Worm (Caenorhabditis elegans) whole organism, L1 larva: Measurements from ENCODE around the gene C17H12.8.

Experiments
- C16A3.4 ChIP-seq: fragments of 150-350 bp; optimal IDR thresholded peaks from 2 replicates; lab custom pipeline; 2014; ENCODE audit warnings: missing biosample characterization, missing genetic modification characterization
- aha-1 ChIP-seq: fragments of 150-350 bp; optimal IDR thresholded peaks from 2 replicates; lab custom pipeline; 2014; ENCODE audit warnings: missing biosample characterization, missing genetic modification characterization
- ama-1 ChIP-seq: fragments of 150-350 bp; optimal IDR thresholded peaks from 2 replicates; lab custom pipeline; 2014
- blmp-1 ChIP-seq: fragments of 150-350 bp; optimal IDR thresholded peaks from 2 replicates; lab custom pipeline; 2014; ENCODE audit warnings: missing biosample characterization, missing genetic modification characterization
- ceh-82 ChIP-seq, 3 experiments: fragments of 150-350 bp in 1 of 3; sonication (generic microtip) in 2 of 3; optimal IDR thresholded peaks; 2 replicates each; lab custom pipeline; 2014 to 2017; ENCODE audit warnings: missing biosample characterization in 3 of 3, missing genetic modification characterization in 3 of 3
- ceh-88 ChIP-seq: fragments of 200-800 bp; sonication (Bioruptor generic); IDR thresholded peaks from 2 replicates; pipeline ENCODE4 v1.3.6; 2022; ENCODE audit warnings: missing genetic modification characterization, missing compliant biosample characterization
- dpl-1 ChIP-seq, 3 experiments: fragments of 150-350 bp in 2 of 3; sonication (generic microtip) in 1 of 3; optimal IDR thresholded peaks; 2 replicates each; lab custom pipeline; 2014 to 2017; ENCODE audit warnings: missing biosample characterization in 3 of 3, missing genetic modification characterization in 3 of 3, missing genetic modification reagents in 3 of 3
- efl-1 ChIP-seq, 4 experiments: fragments of 150-350 bp; optimal IDR thresholded peaks in 3 of 4; peaks in 1 of 4; 1 replicate in 1 of 4; 2 replicates in 3 of 4; lab custom pipeline; 2014; ENCODE audit warnings: missing biosample characterization in 2 of 4, missing genetic modification characterization in 2 of 4, missing genetic modification reagents in 2 of 4
- efl-3 ChIP-seq: fragments of 200-800 bp; sonication (Bioruptor generic); optimal IDR thresholded peaks from 2 replicates; lab custom pipeline; 2018; ENCODE audit warnings: mild to moderate bottlenecking, missing genetic modification characterization, missing compliant biosample characterization
- elt-2 ChIP-seq: sonication (generic microtip); optimal IDR thresholded peaks from 2 replicates; lab custom pipeline; 2016; ENCODE audit warnings: missing genetic modification characterization, mild to moderate bottlenecking, inconsistent platforms, missing compliant biosample characterization, missing genetic modification reagents
- elt-3 ChIP-seq, 6 experiments: fragments of 150-350 bp in 1 of 6; sonication (generic microtip); optimal IDR thresholded peaks; 2 replicates each; lab custom pipeline; 2017 to 2018; ENCODE audit warnings: missing biosample characterization in 6 of 6, missing genetic modification characterization in 6 of 6, inconsistent platforms in 1 of 6
- fkh-10 ChIP-seq: sonication (generic microtip); optimal IDR thresholded peaks from 2 replicates; lab custom pipeline; 2017; ENCODE audit warnings: missing biosample characterization, missing genetic modification reagents, missing genetic modification characterization
- fos-1 ChIP-seq: fragments of 150-350 bp; optimal IDR thresholded peaks from 2 replicates; lab custom pipeline; 2014; ENCODE audit warnings: missing biosample characterization, missing genetic modification characterization
- isw-1 ChIP-seq: fragments of 200-800 bp; sonication (Bioruptor generic); IDR thresholded peaks from 2 replicates; pipeline ENCODE4 v1.3.6; 2022; ENCODE audit warnings: missing genetic modification characterization, missing compliant biosample characterization
- lin-13 ChIP-seq: fragments of 150-350 bp; optimal IDR thresholded peaks from 2 replicates; lab custom pipeline; 2014; ENCODE audit warnings: missing biosample characterization, missing genetic modification reagents, missing genetic modification characterization
- lin-14 ChIP-seq: fragments of 200-800 bp; sonication (Bioruptor generic); optimal IDR thresholded peaks from 2 replicates; lab custom pipeline; 2018; ENCODE audit warnings: mild to moderate bottlenecking, missing genetic modification characterization, moderate library complexity, missing compliant biosample characterization
- lin-15B ChIP-seq: fragments of 150-350 bp; sonication (generic microtip); optimal IDR thresholded peaks from 3 replicates; lab custom pipeline; 2014; ENCODE audit warnings: missing biosample characterization, missing genetic modification characterization
- lin-35 ChIP-seq, 2 experiments: fragments of 150-350 bp; optimal IDR thresholded peaks; 2 replicates each; lab custom pipeline; 2014; ENCODE audit warnings: missing biosample characterization in 2 of 2, missing genetic modification characterization in 2 of 2, missing genetic modification reagents in 2 of 2
- lin-39 ChIP-seq: fragments of 150-350 bp; optimal IDR thresholded peaks from 2 replicates; lab custom pipeline; 2014; ENCODE audit warnings: missing biosample characterization, missing genetic modification reagents, missing genetic modification characterization
- lsy-2 ChIP-seq, 2 experiments: fragments of 150-350 bp; optimal IDR thresholded peaks; 2 replicates each; lab custom pipeline; 2014; ENCODE audit warnings: missing biosample characterization in 2 of 2, missing genetic modification characterization in 2 of 2
- mdl-1 ChIP-seq, 2 experiments: fragments of 150-350 bp; optimal IDR thresholded peaks; 2 replicates each; lab custom pipeline; 2014 to 2017; ENCODE audit warnings: missing biosample characterization in 2 of 2, missing genetic modification characterization in 2 of 2, inconsistent platforms in 1 of 2
- mef-2 ChIP-seq: fragments of 150-350 bp; optimal IDR thresholded peaks from 2 replicates; lab custom pipeline; 2014; ENCODE audit warnings: missing biosample characterization, missing genetic modification characterization
- nhr-20 ChIP-seq: sonication (generic microtip); optimal IDR thresholded peaks from 2 replicates; lab custom pipeline; 2016; ENCODE audit warnings: mild to moderate bottlenecking, missing genetic modification characterization, missing compliant biosample characterization
- nhr-71 ChIP-seq: sonication (generic microtip); optimal IDR thresholded peaks from 2 replicates; lab custom pipeline; 2016; ENCODE audit warnings: mild to moderate bottlenecking, missing genetic modification characterization, moderate library complexity, missing compliant biosample characterization
- nhr-77 ChIP-seq: fragments of 150-350 bp; optimal IDR thresholded peaks from 2 replicates; lab custom pipeline; 2014; ENCODE audit warnings: missing biosample characterization, missing genetic modification characterization
- nhr-85 ChIP-seq: sonication (generic microtip); peaks from one replicate; lab custom pipeline; 2016; ENCODE audit warnings: missing genetic modification characterization, inconsistent platforms, missing compliant biosample characterization
- pqm-1 ChIP-seq: sonication (generic microtip); optimal IDR thresholded peaks from 3 replicates; lab custom pipeline; 2017; ENCODE audit warnings: missing biosample characterization, missing genetic modification characterization
- rnt-1 ChIP-seq: sonication (generic microtip); optimal IDR thresholded peaks from 2 replicates; lab custom pipeline; 2016; ENCODE audit warnings: mild to moderate bottlenecking, missing genetic modification characterization, moderate library complexity, missing compliant biosample characterization
- skn-1 ChIP-seq: fragments of 150-350 bp; optimal IDR thresholded peaks from 2 replicates; lab custom pipeline; 2014; ENCODE audit warnings: missing biosample characterization, missing genetic modification characterization
- snu-23 ChIP-seq: sonication (generic microtip); optimal IDR thresholded peaks from 2 replicates; lab custom pipeline; 2016; ENCODE audit warnings: missing genetic modification characterization, missing compliant biosample characterization
- sup-37 ChIP-seq: fragments of 200-800 bp; sonication (Bioruptor generic); optimal IDR thresholded peaks from 2 replicates; lab custom pipeline; 2018; ENCODE audit warnings: mild to moderate bottlenecking, missing genetic modification characterization, missing compliant biosample characterization
- swsn-7 ChIP-seq: sonication (generic microtip); optimal IDR thresholded peaks from 2 replicates; lab custom pipeline; 2016; ENCODE audit warnings: missing genetic modification characterization, missing compliant biosample characterization
- tlp-1 ChIP-seq: fragments of 150-350 bp; optimal IDR thresholded peaks from 2 replicates; lab custom pipeline; 2014; ENCODE audit warnings: missing biosample characterization, missing genetic modification characterization
- unc-30 ChIP-seq: sonication (generic microtip); optimal IDR thresholded peaks from 2 replicates; lab custom pipeline; 2017; ENCODE audit warnings: missing biosample characterization, missing genetic modification characterization
- unc-62 ChIP-seq: fragments of 150-350 bp; optimal IDR thresholded peaks from 2 replicates; lab custom pipeline; 2014; ENCODE audit warnings: missing biosample characterization, missing genetic modification reagents, missing genetic modification characterization
- unc-86 ChIP-seq: sonication (generic microtip); optimal IDR thresholded peaks from 2 replicates; lab custom pipeline; 2016; ENCODE audit warnings: missing genetic modification characterization, missing compliant biosample characterization
- unc-98 ChIP-seq: fragments of 200-800 bp; sonication (Bioruptor generic); IDR thresholded peaks from 2 replicates; pipeline ENCODE4 v1.3.6; 2022; ENCODE audit warnings: missing genetic modification characterization, missing compliant biosample characterization
- zip-4 ChIP-seq: fragments of 200-800 bp; sonication (Bioruptor generic); optimal IDR thresholded peaks from 2 replicates; lab custom pipeline; 2018; ENCODE audit warnings: mild to moderate bottlenecking, missing genetic modification characterization, moderate library complexity, missing compliant biosample characterization
- ztf-4 ChIP-seq: fragments of 150-350 bp; optimal IDR thresholded peaks from 2 replicates; lab custom pipeline; 2014; ENCODE audit warnings: missing biosample characterization, missing genetic modification characterization

C17H12.8 gene

ce11 chrIV:6802132-6802531 is 16.4 kb upstream of the C17H12.8 start, which contains the start of the genes cest-4 and C17H12.11:
cest-4 (minus strand) TSS chrIV:6802337.
C17H12.11 (plus strand) TSS chrIV:6802387.
- peak; percentile 55 for TF ChIP-seq elt-2
- TF ChIP-seq lin-35 (GFP tag; optimal IDR thresholded peaks at IDR 0.05; lab: Kevin White, UChicago), result peak in 1 of 2 experiments; percentile 23
- TF ChIP-seq dpl-1 (GFP tag; optimal IDR thresholded peaks at IDR 0.05; lab: Kevin White, UChicago), result no peak
- TF ChIP-seq pqm-1, result peak; percentile 5

ce11 chrIV:6803294-6803693 is 15.2 kb upstream of the C17H12.8 start:
- no peak for TF ChIP-seq zip-4
- no peak for TF ChIP-seq swsn-7 (tag; lab: Kevin White, UChicago)

- peak; percentile 61 for TF ChIP-seq blmp-1
- TF ChIP-seq aha-1 (tag; lab: Kevin White, UChicago), result no peak
- TF ChIP-seq nhr-20, result peak; percentile 20
- no peak for TF ChIP-seq unc-62 (GFP tag; lab: Kevin White, UChicago)
- peak in 1 of 2 experiments; percentile 23 for TF ChIP-seq lin-35 (GFP tag; optimal IDR thresholded peaks at IDR 0.05; lab: Kevin White, UChicago)
- TF ChIP-seq rnt-1 (tag; lab: Kevin White, UChicago), result peak; percentile 66
- peak; percentile 71 for TF ChIP-seq lin-14 (GFP tag; lab: Kevin White, UChicago)
- no peak for TF ChIP-seq tlp-1 (tag; lab: Kevin White, UChicago)
- no peak for TF ChIP-seq swsn-7 (tag; lab: Kevin White, UChicago)
- TF ChIP-seq lin-39 (tag; lab: Kevin White, UChicago), result peak; percentile 62
- peak; percentile 38 for TF ChIP-seq nhr-71 (tag; lab: Kevin White, UChicago)
- TF ChIP-seq lin-15B, result no peak
- no peak for TF ChIP-seq efl-1 (optimal IDR thresholded peaks at IDR 0.05; lab: Kevin White, UChicago)
- peak in 1 of 2 experiments; percentile 60 for TF ChIP-seq efl-1 (GFP tag; optimal IDR thresholded peaks at IDR 0.05 in 1 of 2; lab: Kevin White, UChicago)
- TF ChIP-seq nhr-85, result peak; percentile 72
- TF ChIP-seq pqm-1, result no peak
- TF ChIP-seq elt-3 (tag; optimal IDR thresholded peaks at IDR 0.05; lab: Kevin White, UChicago), result peak in 1 of 6 experiments; percentile 52
- TF ChIP-seq ceh-88 (GFP tag; lab: Robert Waterston, UW), result no peak
- peak; percentile 3 for TF ChIP-seq fos-1 (tag; lab: Kevin White, UChicago)
- TF ChIP-seq mdl-1 (tag; optimal IDR thresholded peaks at IDR 0.05; lab: Kevin White, UChicago), result no peak
- TF ChIP-seq efl-3 (GFP tag; lab: Kevin White, UChicago), result no peak
- TF ChIP-seq snu-23 (GFP tag; lab: Kevin White, UChicago), result peak; percentile 31
- TF ChIP-seq ztf-4 (tag; lab: Kevin White, UChicago), result no peak
- TF ChIP-seq nhr-77 (tag; lab: Kevin White, UChicago), result no peak
Observed at ce11 chrIV:6803805-6804344, 14.6 kb upstream of the C17H12.8 start.

ce11 chrIV:6804815-6805214 is 13.7 kb upstream of the C17H12.8 start, which contains the start of gene C17H12.37:
C17H12.37 (plus strand) TSS chrIV:6805115.
- no peak for TF ChIP-seq efl-1 (optimal IDR thresholded peaks at IDR 0.05; lab: Kevin White, UChicago)
- TF ChIP-seq efl-1 (GFP tag; optimal IDR thresholded peaks at IDR 0.05 in 1 of 2; lab: Kevin White, UChicago), result no peak
- no peak for TF ChIP-seq lin-13
- no peak for TF ChIP-seq fos-1 (tag; lab: Kevin White, UChicago)
- no peak for TF ChIP-seq isw-1 (GFP tag; lab: Robert Waterston, UW)
- no peak for TF ChIP-seq C16A3.4 (tag; lab: Kevin White, UChicago)
- no peak for TF ChIP-seq nhr-77 (tag; lab: Kevin White, UChicago)
- no peak for TF ChIP-seq unc-86 (tag; lab: Kevin White, UChicago)
- no peak for TF ChIP-seq unc-98 (GFP tag; lab: Robert Waterston, UW)
- no peak for TF ChIP-seq lin-35 (GFP tag; optimal IDR thresholded peaks at IDR 0.05; lab: Kevin White, UChicago)
- TF ChIP-seq fkh-10 (GFP tag; lab: Kevin White, UChicago), result no peak
- no peak for TF ChIP-seq sup-37 (GFP tag; lab: Kevin White, UChicago)
- TF ChIP-seq ceh-82 (tag; optimal IDR thresholded peaks at IDR 0.05; lab: Kevin White, UChicago), result no peak
- no peak for TF ChIP-seq skn-1 (tag; lab: Kevin White, UChicago)
- no peak for TF ChIP-seq unc-30 (tag; lab: Kevin White, UChicago)
- no peak for TF ChIP-seq tlp-1 (tag; lab: Kevin White, UChicago)
- no peak for TF ChIP-seq ama-1 (lab: Kevin White, UChicago)
- TF ChIP-seq lsy-2 (tag; optimal IDR thresholded peaks at IDR 0.05; lab: Kevin White, UChicago), result no peak
- no peak for TF ChIP-seq mef-2 (tag; lab: Kevin White, UChicago)
